Worm (Caenorhabditis elegans) whole organism, L1 larva: ENCODE data around the gene C01G10.18.

Experiments used
- aly-2 ChIP-seq: fragments of 150-350 bp; optimal IDR thresholded peaks from 2 replicates; lab custom pipeline; 2014; ENCODE audit warnings: missing biosample characterization, missing genetic modification characterization
- ceh-82 ChIP-seq, 3 experiments: fragments of 150-350 bp in 1 of 3; sonication (generic microtip) in 2 of 3; optimal IDR thresholded peaks; 2 replicates each; lab custom pipeline; 2014 to 2017; ENCODE audit warnings: missing biosample characterization in 3 of 3, missing genetic modification characterization in 3 of 3
- efl-1 ChIP-seq, 4 experiments: fragments of 150-350 bp; optimal IDR thresholded peaks in 3 of 4; peaks in 1 of 4; 1 replicate in 1 of 4; 2 replicates in 3 of 4; lab custom pipeline; 2014; ENCODE audit warnings: missing biosample characterization in 2 of 4, missing genetic modification characterization in 2 of 4, missing genetic modification reagents in 2 of 4
- egl-27 ChIP-seq, 2 experiments: fragments of 150-350 bp in 1 of 2; sonication (generic microtip); optimal IDR thresholded peaks; 3 replicates each; lab custom pipeline; 2017 to 2018; ENCODE audit warnings: missing biosample characterization in 2 of 2, missing genetic modification characterization in 2 of 2, missing genetic modification reagents in 2 of 2
- elt-3 ChIP-seq, 6 experiments: fragments of 150-350 bp in 1 of 6; sonication (generic microtip); optimal IDR thresholded peaks; 2 replicates each; lab custom pipeline; 2017 to 2018; ENCODE audit warnings: missing biosample characterization in 6 of 6, missing genetic modification characterization in 6 of 6, inconsistent platforms in 1 of 6
- fkh-10 ChIP-seq: sonication (generic microtip); optimal IDR thresholded peaks from 2 replicates; lab custom pipeline; 2017; ENCODE audit warnings: missing biosample characterization, missing genetic modification reagents, missing genetic modification characterization
- nhr-11 ChIP-seq: fragments of 150-350 bp; optimal IDR thresholded peaks from 2 replicates; lab custom pipeline; 2014; ENCODE audit warnings: missing biosample characterization, missing genetic modification characterization
- nhr-76 ChIP-seq: sonication (generic microtip); optimal IDR thresholded peaks from 2 replicates; lab custom pipeline; 2017; ENCODE audit warnings: missing biosample characterization, missing genetic modification characterization
- rnt-1 ChIP-seq: sonication (generic microtip); optimal IDR thresholded peaks from 2 replicates; lab custom pipeline; 2016; ENCODE audit warnings: mild to moderate bottlenecking, missing genetic modification characterization, moderate library complexity, missing compliant biosample characterization
- snpc-4 ChIP-seq: fragments of 150-350 bp; optimal IDR thresholded peaks from 2 replicates; lab custom pipeline; 2014; ENCODE audit warnings: missing biosample characterization, missing genetic modification characterization
- sox-4 ChIP-seq: sonication (generic microtip); optimal IDR thresholded peaks from 2 replicates; lab custom pipeline; 2016; ENCODE audit warnings: missing genetic modification characterization, missing compliant biosample characterization
- unc-30 ChIP-seq: sonication (generic microtip); optimal IDR thresholded peaks from 2 replicates; lab custom pipeline; 2017; ENCODE audit warnings: missing biosample characterization, missing genetic modification characterization
- unc-62 ChIP-seq: fragments of 150-350 bp; optimal IDR thresholded peaks from 2 replicates; lab custom pipeline; 2014; ENCODE audit warnings: missing biosample characterization, missing genetic modification reagents, missing genetic modification characterization
- ztf-4 ChIP-seq: fragments of 150-350 bp; optimal IDR thresholded peaks from 2 replicates; lab custom pipeline; 2014; ENCODE audit warnings: missing biosample characterization, missing genetic modification characterization

- TF ChIP-seq elt-3 (tag; optimal IDR thresholded peaks at IDR 0.05; lab: Kevin White, UChicago) = no peak
- peak; percentile 18 for TF ChIP-seq rnt-1 (tag; lab: Kevin White, UChicago)
- TF ChIP-seq aly-2 = peak; percentile 84
- TF ChIP-seq fkh-10 (GFP tag; lab: Kevin White, UChicago) = no peak
- no peak for TF ChIP-seq sox-4 (tag; lab: Kevin White, UChicago)
- TF ChIP-seq efl-1 (optimal IDR thresholded peaks at IDR 0.05; lab: Kevin White, UChicago) = no peak
- TF ChIP-seq efl-1 (GFP tag; optimal IDR thresholded peaks at IDR 0.05 in 1 of 2; lab: Kevin White, UChicago) = peak in 1 of 2 experiments; percentile 81
- no peak for TF ChIP-seq nhr-76
- TF ChIP-seq egl-27 (tag; optimal IDR thresholded peaks at IDR 0.05; lab: Kevin White, UChicago) = no peak
- no peak for TF ChIP-seq nhr-11
- no peak for TF ChIP-seq snpc-4 (tag; lab: Kevin White, UChicago)
- no peak for TF ChIP-seq unc-30 (tag; lab: Kevin White, UChicago)
- no peak for TF ChIP-seq ztf-4 (tag; lab: Kevin White, UChicago)
- TF ChIP-seq unc-62 = no peak
- no peak for TF ChIP-seq ceh-82 (tag; optimal IDR thresholded peaks at IDR 0.05; lab: Kevin White, UChicago)
These were observed 4.9 kb downstream of the C01G10.18 start for ce11 chrV:15083659-15084058.
